Worm (Caenorhabditis elegans): ENCODE results near the gene Y49F6B.20.
"Not testable (repeated sequence)": the region's sequence is repeated elsewhere in the genome, so short reads cannot be mapped to it uniquely, and the experiment has no call there.

ce11 chrII:3449514-3449913 lies 20.9 kb downstream of the Y49F6B.20 start, which contains the start of gene C16C8.14:
- TF ChIP-seq unc-62 (GFP tag; optimal IDR thresholded peaks at IDR 0.05); elt-1 (tag; optimal IDR thresholded peaks at IDR 0.05; ENCODE audit: borderline replicate concordance, insufficient read depth); flh-1 (GFP tag; optimal IDR thresholded peaks at IDR 0.05); nhr-76 (tag; optimal IDR thresholded peaks at IDR 0.05); nhr-28 (tag; optimal IDR thresholded peaks at IDR 0.05); ces-1 (GFP tag; optimal IDR thresholded peaks at IDR 0.05); mab-5 (tag; optimal IDR thresholded peaks at IDR 0.05); ztf-11 (tag; optimal IDR thresholded peaks at IDR 0.05); lsy-2 (tag; optimal IDR thresholded peaks at IDR 0.05); nhr-237 (tag; optimal IDR thresholded peaks at IDR 0.05); lin-13 (tag; optimal IDR thresholded peaks at IDR 0.05); ham-2 (GFP tag; optimal IDR thresholded peaks at IDR 0.05); elt-3 (tag; optimal IDR thresholded peaks at IDR 0.05): not testable (repeated sequence)
